Worm (Caenorhabditis elegans) whole organism, L2 larva: ENCODE measurements around the gene heri-1.

ENCODE experiments used
- ZK546.5 ChIP-seq: sonication (generic microtip); optimal IDR thresholded peaks from 2 replicates; lab custom pipeline; 2017; ENCODE audit warnings: missing biosample characterization, missing genetic modification characterization
- aly-2 ChIP-seq: fragments of 150-350 bp; optimal IDR thresholded peaks from 2 replicates; lab custom pipeline; 2014; ENCODE audit warnings: missing biosample characterization, missing genetic modification characterization
- elt-1 ChIP-seq: fragments of 150-350 bp; optimal IDR thresholded peaks from 2 replicates; lab custom pipeline; 2014; ENCODE audit warnings: missing biosample characterization, missing genetic modification characterization
- elt-3 ChIP-seq: sonication (generic microtip); optimal IDR thresholded peaks from 2 replicates; lab custom pipeline; 2017; ENCODE audit warnings: missing biosample characterization, missing genetic modification characterization
- mab-5 ChIP-seq: fragments of 150-350 bp; optimal IDR thresholded peaks from 2 replicates; lab custom pipeline; 2014; ENCODE audit warnings: missing biosample characterization, missing genetic modification characterization
- mbf-1 ChIP-seq: sonication (generic microtip); optimal IDR thresholded peaks from 2 replicates; lab custom pipeline; 2017; ENCODE audit warnings: missing biosample characterization, missing genetic modification characterization
- nhr-11 ChIP-seq: fragments of 150-350 bp; optimal IDR thresholded peaks from 2 replicates; lab custom pipeline; 2014; ENCODE audit warnings: missing biosample characterization, missing genetic modification characterization
- nhr-23 ChIP-seq: fragments of 150-350 bp; optimal IDR thresholded peaks from 2 replicates; lab custom pipeline; 2014; ENCODE audit warnings: missing biosample characterization, missing genetic modification reagents, missing genetic modification characterization
- peb-1 ChIP-seq: fragments of 150-350 bp; optimal IDR thresholded peaks from 2 replicates; lab custom pipeline; 2014; ENCODE audit warnings: missing biosample characterization, missing genetic modification characterization
- unc-62 ChIP-seq: fragments of 150-350 bp; optimal IDR thresholded peaks from 2 replicates; lab custom pipeline; 2014; ENCODE audit warnings: missing biosample characterization, missing genetic modification reagents, missing genetic modification characterization

DNA sequence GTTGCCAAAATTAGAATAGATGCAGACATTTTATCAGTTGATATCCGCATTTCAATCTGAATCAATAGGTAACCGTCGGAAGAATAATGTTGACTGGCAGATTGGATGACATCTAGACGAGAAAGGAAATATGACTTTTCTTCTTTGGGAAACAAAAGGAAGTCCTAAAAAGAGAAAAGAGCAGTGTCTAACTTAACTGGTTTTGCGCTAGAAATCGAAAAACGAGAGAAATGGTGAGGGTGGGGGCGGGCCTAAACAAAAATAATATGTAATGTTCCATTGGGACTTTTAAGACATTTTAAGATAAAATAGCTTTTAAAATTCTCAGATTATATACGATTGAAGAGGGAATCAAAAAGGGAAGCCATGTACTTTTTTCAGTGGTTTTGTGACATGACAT is 48.0 kb upstream of the heri-1 start, which contains the start of gene exp-1:
- no peak for TF ChIP-seq unc-62 (GFP tag; lab: Kevin White, UChicago)
- no peak for TF ChIP-seq mbf-1 (tag; lab: Kevin White, UChicago)
- TF ChIP-seq nhr-11 (tag; lab: Kevin White, UChicago) = no peak
- TF ChIP-seq peb-1 (tag; lab: Kevin White, UChicago) = no peak
- no peak for TF ChIP-seq elt-1 (tag; lab: Kevin White, UChicago)
- TF ChIP-seq elt-3 (tag; lab: Kevin White, UChicago) = no peak
- TF ChIP-seq aly-2 = no peak
- no peak for TF ChIP-seq mab-5 (tag; lab: Kevin White, UChicago)
- no peak for TF ChIP-seq nhr-23
- no peak for TF ChIP-seq ZK546.5 (tag; lab: Kevin White, UChicago)
